Worm (Caenorhabditis elegans) whole organism, L4/young adult: ENCODE data around the gene Y37D8A.4.

ENCODE experiments used
- W03F9.2 ChIP-seq: fragments of 150-350 bp; optimal IDR thresholded peaks from 2 replicates; lab custom pipeline; 2014; ENCODE audit warnings: missing biosample characterization, missing genetic modification characterization
- dao-5 ChIP-seq: sonication (generic microtip); optimal IDR thresholded peaks from 2 replicates; lab custom pipeline; 2016; ENCODE audit warnings: missing genotype, missing genetic modification characterization, moderate library complexity, missing compliant biosample characterization
- him-1 ChIP-seq: sonication (generic microtip); optimal IDR thresholded peaks from 2 replicates; lab custom pipeline; 2016; ENCODE audit warnings: missing genotype, missing genetic modification reagents, missing genetic modification characterization, missing compliant biosample characterization

ce11 chrIII:12836742-12837285, 1.9 kb downstream of the Y37D8A.4 start:
- TF ChIP-seq him-1 (no peak), W03F9.2 (tag; lab: Kevin White, UChicago) (no peak), dao-5 (tag; lab: Kevin White, UChicago) (no peak)
